Fruit fly (Drosophila melanogaster): ENCODE measurements around the gene Srp54.

- TF ChIP-seq Hr83 (GFP tag; optimal IDR thresholded peaks at IDR 0.05; ENCODE audit: poor library complexity, severe bottlenecking) (no peak), GATAd (GFP tag; optimal IDR thresholded peaks at IDR 0.05) (no peak), CG32264 (GFP tag; optimal IDR thresholded peaks at IDR 0.05) (no peak), brk (GFP tag; optimal IDR thresholded peaks at IDR 0.05) (no peak)
Observed at dm6 chr2L:9919218-9919617, 6.5 kb downstream of the Srp54 start.
